Fruit fly (Drosophila melanogaster) whole organism, embryonic: ENCODE data around the gene sinu.

Experiments
- Antp ChIP-seq: fragments of 200-800 bp; sonication (Bioruptor generic); optimal IDR thresholded peaks from 3 replicates; lab custom pipeline; 2016; ENCODE audit warnings: missing biosample characterization, missing genetic modification characterization
- Blimp-1 ChIP-seq: fragments of 200-800 bp; sonication (Bioruptor generic); optimal IDR thresholded peaks from 3 replicates; lab custom pipeline; 2018; ENCODE audit warnings: missing biosample characterization, missing genetic modification characterization, mild to moderate bottlenecking, moderate library complexity, missing genetic modification reagents
- CG10274 ChIP-seq: fragments of 200-800 bp; sonication (Bioruptor generic); optimal IDR thresholded peaks from 3 replicates; lab custom pipeline; 2017; ENCODE audit warnings: missing biosample characterization, mild to moderate bottlenecking, missing genetic modification characterization
- CG10565 ChIP-seq: fragments of 200-800 bp; sonication (Bioruptor generic); optimal IDR thresholded peaks from 3 replicates; lab custom pipeline; 2016; ENCODE audit warnings: missing biosample characterization, mild to moderate bottlenecking, missing genetic modification characterization
- CG11723 ChIP-seq: fragments of 200-800 bp; sonication (Bioruptor generic); optimal IDR thresholded peaks from 2 replicates; lab custom pipeline; 2017; ENCODE audit warnings: missing biosample characterization, mild to moderate bottlenecking, missing genetic modification characterization
- CG12071 ChIP-seq: fragments of 200-800 bp; sonication (Bioruptor generic); optimal IDR thresholded peaks from 3 replicates; lab custom pipeline; 2018; ENCODE audit warnings: missing biosample characterization, mild to moderate bottlenecking, missing genetic modification characterization
- CG13775 ChIP-seq: fragments of 200-800 bp; sonication (Bioruptor generic); optimal IDR thresholded peaks from 3 replicates; lab custom pipeline; 2017; ENCODE audit warnings: missing biosample characterization, mild to moderate bottlenecking, missing genetic modification characterization
- CG14050 ChIP-seq: fragments of 200-800 bp; sonication (Bioruptor generic); IDR thresholded peaks from 3 replicates; pipeline ENCODE4 v1.3.6; 2022; ENCODE audit warnings: missing biosample characterization, missing genetic modification characterization
- CG14441 ChIP-seq: fragments of 200-800 bp; sonication (Bioruptor generic); IDR thresholded peaks from 2 replicates; pipeline ENCODE4 v1.3.6; 2022; ENCODE audit warnings: missing biosample characterization, missing genetic modification characterization
- CG1647 ChIP-seq: fragments of 200-800 bp; sonication (Bioruptor generic); optimal IDR thresholded peaks from 3 replicates; lab custom pipeline; 2016; ENCODE audit warnings: missing biosample characterization, missing genetic modification characterization
- CG2678 ChIP-seq: fragments of 200-800 bp; sonication (Bioruptor generic); optimal IDR thresholded peaks from 3 replicates; lab custom pipeline; 2019; ENCODE audit warnings: missing biosample characterization, mild to moderate bottlenecking, missing genetic modification characterization, moderate library complexity
- CG31388 ChIP-seq: fragments of 200-800 bp; sonication (Bioruptor generic); optimal IDR thresholded peaks from 2 replicates; lab custom pipeline; 2016; ENCODE audit warnings: missing biosample characterization, missing genetic modification characterization
- CG32772 ChIP-seq: fragments of 200-800 bp; sonication (Bioruptor generic); IDR thresholded peaks from 2 replicates; pipeline ENCODE4 v1.3.6; 2022; ENCODE audit warnings: missing biosample characterization, missing genetic modification characterization
- CG6654 ChIP-seq: fragments of 200-800 bp; sonication (Bioruptor generic); optimal IDR thresholded peaks from 2 replicates; lab custom pipeline; 2017; ENCODE audit warnings: missing biosample characterization, mild to moderate bottlenecking, missing genetic modification characterization
- CG6683 ChIP-seq: fragments of 200-800 bp; sonication (Bioruptor generic); optimal IDR thresholded peaks from 2 replicates; lab custom pipeline; 2017; ENCODE audit warnings: missing biosample characterization, mild to moderate bottlenecking, missing genetic modification characterization, missing genetic modification reagents
- CG6813 ChIP-seq: fragments of 200-800 bp; sonication (Bioruptor generic); optimal IDR thresholded peaks from 2 replicates; lab custom pipeline; 2017; ENCODE audit warnings: missing biosample characterization, missing genetic modification characterization, mild to moderate bottlenecking, moderate library complexity, missing genetic modification reagents
- CG8089 ChIP-seq: fragments of 200-800 bp; sonication (Bioruptor generic); optimal IDR thresholded peaks from 3 replicates; lab custom pipeline; 2016; ENCODE audit warnings: missing biosample characterization, missing genetic modification characterization
- CG9609 ChIP-seq: fragments of 200-800 bp; sonication (Bioruptor generic); optimal IDR thresholded peaks from 3 replicates; lab custom pipeline; 2016; ENCODE audit warnings: missing biosample characterization, missing genetic modification characterization
- ERR ChIP-seq: fragments of 200-800 bp; sonication (Bioruptor generic); optimal IDR thresholded peaks from 2 replicates; lab custom pipeline; 2016; ENCODE audit warnings: missing biosample characterization, missing genetic modification characterization
- H15 ChIP-seq: fragments of 200-800 bp; sonication (Bioruptor generic); IDR thresholded peaks from 3 replicates; pipeline ENCODE4 v1.3.6; 2022; ENCODE audit warnings: missing biosample characterization, missing genetic modification characterization
- HHEX ChIP-seq: fragments of 200-800 bp; sonication (Bioruptor generic); optimal IDR thresholded peaks from 3 replicates; lab custom pipeline; 2017; ENCODE audit warnings: missing biosample characterization, mild to moderate bottlenecking, missing genetic modification characterization, missing genetic modification reagents
- Hr39 ChIP-seq: fragments of >200 bp; optimal IDR thresholded peaks from 2 replicates; lab custom pipeline; 2017
- Hr51 ChIP-seq, 2 experiments: fragments of 200-800 bp; sonication (Bioruptor generic); optimal IDR thresholded peaks; 2 replicates in 1 of 2; 3 replicates in 1 of 2; lab custom pipeline; 2016 to 2018; ENCODE audit warnings: missing biosample characterization in 2 of 2, missing genetic modification characterization in 2 of 2, mild to moderate bottlenecking in 1 of 2, moderate library complexity in 1 of 2
- Lim3 ChIP-seq: fragments of 200-800 bp; sonication (Bioruptor generic); IDR thresholded peaks from 2 replicates; pipeline ENCODE4 v1.3.6; 2022; ENCODE audit warnings: missing biosample characterization, missing genetic modification characterization
- Meics ChIP-seq: fragments of 200-800 bp; sonication (Bioruptor generic); optimal IDR thresholded peaks from 2 replicates; lab custom pipeline; 2017; ENCODE audit warnings: missing biosample characterization, mild to moderate bottlenecking, missing genetic modification characterization
- Mes4 ChIP-seq: fragments of 200-800 bp; sonication (Bioruptor generic); optimal IDR thresholded peaks from 2 replicates; lab custom pipeline; 2016; ENCODE audit warnings: missing biosample characterization, missing genetic modification characterization
- Nf-YB ChIP-seq: fragments of 200-800 bp; sonication (Bioruptor generic); optimal IDR thresholded peaks from 3 replicates; lab custom pipeline; 2019; ENCODE audit warnings: missing biosample characterization, mild to moderate bottlenecking, missing genetic modification characterization, moderate library complexity
- Oaz ChIP-seq: fragments of 200-800 bp; sonication (Bioruptor generic); IDR thresholded peaks from 2 replicates; pipeline ENCODE4 v1.3.6; 2022; ENCODE audit warnings: missing biosample characterization, missing genetic modification characterization
- Sin3A ChIP-seq: fragments of >200 bp; optimal IDR thresholded peaks from 2 replicates; lab custom pipeline; 2018
- Sry-β ChIP-seq: fragments of 200-800 bp; sonication (Bioruptor generic); optimal IDR thresholded peaks from 2 replicates; lab custom pipeline; 2018; ENCODE audit warnings: missing biosample characterization, mild to moderate bottlenecking, missing genetic modification characterization, moderate library complexity
- Xrp1 ChIP-seq: fragments of 200-800 bp; sonication (Bioruptor generic); IDR thresholded peaks from 2 replicates; pipeline ENCODE4 v1.3.6; 2022; ENCODE audit warnings: missing biosample characterization, missing genetic modification characterization
- aop ChIP-seq: fragments of 200-800 bp; sonication (Bioruptor generic); IDR thresholded peaks from 2 replicates; pipeline ENCODE4 v1.3.6; 2022; ENCODE audit warnings: missing biosample characterization, missing genetic modification characterization
- az2 ChIP-seq: fragments of 200-800 bp; sonication (Bioruptor generic); optimal IDR thresholded peaks from 3 replicates; lab custom pipeline; 2016; ENCODE audit warnings: missing biosample characterization, missing genetic modification characterization
- bbx ChIP-seq: fragments of 200-800 bp; sonication (Bioruptor generic); IDR thresholded peaks from 2 replicates; pipeline ENCODE4 v1.3.6; 2022; ENCODE audit warnings: missing biosample characterization, missing genetic modification characterization; ENCODE audit not compliant: partially characterized antibody
- bcd ChIP-seq: fragments of 200-800 bp; sonication (Bioruptor generic); optimal IDR thresholded peaks from 2 replicates; lab custom pipeline; 2017; ENCODE audit warnings: missing biosample characterization, mild to moderate bottlenecking, missing genetic modification characterization
- cas ChIP-seq: fragments of 200-800 bp; sonication (Bioruptor generic); IDR thresholded peaks from 2 replicates; pipeline ENCODE4 v1.3.6; 2022; ENCODE audit warnings: missing biosample characterization, missing genetic modification characterization
- corto ChIP-seq: fragments of 200-800 bp; sonication (Bioruptor generic); optimal IDR thresholded peaks from 2 replicates; lab custom pipeline; 2016; ENCODE audit warnings: missing biosample characterization, mild to moderate bottlenecking, missing genetic modification characterization, moderate library complexity
- dimm ChIP-seq: fragments of 200-800 bp; sonication (Bioruptor generic); IDR thresholded peaks from 2 replicates; pipeline ENCODE4 v1.3.6; 2022; ENCODE audit warnings: missing biosample characterization, missing genetic modification characterization
- esg ChIP-seq: fragments of 200-800 bp; sonication (Bioruptor generic); conservative IDR thresholded peaks from 2 replicates; pipeline ENCODE4 v1.3.6; 2022; ENCODE audit warnings: missing biosample characterization, missing genetic modification characterization
- fd102C ChIP-seq: fragments of 200-800 bp; sonication (Bioruptor generic); optimal IDR thresholded peaks from 2 replicates; lab custom pipeline; 2018; ENCODE audit warnings: missing biosample characterization, mild to moderate bottlenecking, missing genetic modification characterization, moderate library complexity
- fd64A ChIP-seq: fragments of 200-800 bp; sonication (Bioruptor generic); optimal IDR thresholded peaks from 3 replicates; lab custom pipeline; 2018; ENCODE audit warnings: missing biosample characterization, mild to moderate bottlenecking, missing genetic modification characterization
- gce ChIP-seq: fragments of 200-800 bp; sonication (Bioruptor generic); IDR thresholded peaks from 3 replicates; pipeline ENCODE4 v1.3.6; 2022; ENCODE audit warnings: missing biosample characterization, missing genetic modification characterization
- ham ChIP-seq: fragments of 200-800 bp; sonication (Bioruptor generic); IDR thresholded peaks from 2 replicates; pipeline ENCODE4 v1.3.6; 2022; ENCODE audit warnings: missing biosample characterization, missing genetic modification characterization
- hbn ChIP-seq: fragments of 200-800 bp; sonication (Bioruptor generic); IDR thresholded peaks from 2 replicates; pipeline ENCODE4 v1.3.6; 2022; ENCODE audit warnings: missing biosample characterization, missing genetic modification characterization; ENCODE audit not compliant: partially characterized antibody
- hkb ChIP-seq, 2 experiments: fragments of 200-800 bp in 1 of 2; fragments of >200 bp in 1 of 2; sonication (Bioruptor generic) in 1 of 2; IDR thresholded peaks in 1 of 2; optimal IDR thresholded peaks in 1 of 2; 2 replicates each; pipeline versions ENCODE4 v1.3.6 to Lab custom; 2017 to 2022; ENCODE audit warnings: missing biosample characterization in 1 of 2, missing genetic modification characterization in 1 of 2
- kay ChIP-seq: fragments of 200-800 bp; sonication (Bioruptor generic); optimal IDR thresholded peaks from 2 replicates; lab custom pipeline; 2016; ENCODE audit warnings: missing biosample characterization, missing genetic modification characterization
- mirr ChIP-seq: fragments of 200-800 bp; sonication (Bioruptor generic); optimal IDR thresholded peaks from 3 replicates; lab custom pipeline; 2018; ENCODE audit warnings: missing biosample characterization, mild to moderate bottlenecking, missing genetic modification characterization
- nau ChIP-seq: fragments of 200-800 bp; sonication (Bioruptor generic); optimal IDR thresholded peaks from 3 replicates; lab custom pipeline; 2017; ENCODE audit warnings: missing biosample characterization, mild to moderate bottlenecking, missing genetic modification characterization, missing genetic modification reagents
- tup ChIP-seq: fragments of 200-800 bp; sonication (Bioruptor generic); optimal IDR thresholded peaks from 2 replicates; lab custom pipeline; 2016; ENCODE audit warnings: missing biosample characterization, mild to moderate bottlenecking, missing genetic modification characterization, moderate library complexity
- usp ChIP-seq: fragments of >200 bp; optimal IDR thresholded peaks from 2 replicates; lab custom pipeline; 2017; ENCODE audit warnings: missing biosample characterization, missing genetic modification characterization
- wdn ChIP-seq: fragments of 200-800 bp; sonication (Bioruptor generic); IDR thresholded peaks from 2 replicates; pipeline ENCODE4 v1.3.6; 2022; ENCODE audit warnings: missing biosample characterization, missing genetic modification characterization

The sinu gene

DNA sequence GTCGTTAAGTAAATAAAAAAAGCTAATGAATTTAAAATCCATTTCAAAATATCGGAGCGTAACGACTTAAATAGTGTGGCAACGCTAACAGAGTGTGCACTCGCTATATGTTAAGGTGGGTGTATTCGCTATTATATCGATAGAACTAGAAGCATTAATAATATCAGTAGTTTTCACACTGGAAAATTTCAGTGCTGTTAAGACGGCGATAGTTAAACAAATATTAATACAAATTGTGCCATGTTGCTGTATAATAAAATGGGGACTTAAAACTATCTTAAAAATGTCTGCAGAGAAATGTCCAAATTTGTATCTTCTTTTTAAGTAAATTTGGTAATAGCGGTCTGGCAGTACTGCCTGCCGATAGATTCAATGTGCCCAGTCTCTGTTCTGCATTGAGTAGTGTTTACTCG lies 21.9 kb upstream of the sinu start (continued):
- TF ChIP-seq ERR (GFP tag; lab: Kevin White, UChicago) = peak; percentile 82
- peak; percentile 89 for TF ChIP-seq CG9609 (GFP tag; lab: Kevin White, UChicago)
- peak; percentile 64 for TF ChIP-seq CG8089 (GFP tag; lab: Kevin White, UChicago)
- TF ChIP-seq Sin3A (lab: Kevin White, UChicago) = peak; percentile 90
- TF ChIP-seq Mes4 (GFP tag; lab: Kevin White, UChicago) = peak; percentile 55
- TF ChIP-seq Nf-YB (GFP tag; lab: Kevin White, UChicago) = peak; percentile 46
- peak in 1 of 2 experiments; percentile 83 for TF ChIP-seq Hr51 (GFP tag; optimal IDR thresholded peaks at IDR 0.05; lab: Kevin White, UChicago)
- peak; percentile 89 for TF ChIP-seq Xrp1 (GFP tag; lab: Robert Waterston, UW)
- no peak for TF ChIP-seq fd102C (GFP tag; lab: Kevin White, UChicago)
- TF ChIP-seq Sry-β (GFP tag; lab: Kevin White, UChicago) = no peak
- TF ChIP-seq CG11723 (GFP tag; lab: Kevin White, UChicago) = no peak
- TF ChIP-seq mirr (GFP tag; lab: Kevin White, UChicago) = no peak
- TF ChIP-seq bcd (GFP tag; lab: Kevin White, UChicago) = peak; percentile 82
- no peak for TF ChIP-seq hkb (optimal IDR thresholded peaks at IDR 0.05; lab: Kevin White, UChicago)
- TF ChIP-seq hkb (GFP tag; IDR thresholded peaks at IDR 0.05; lab: Robert Waterston, UW) = peak; percentile 76
- TF ChIP-seq CG14050 (GFP tag; lab: Robert Waterston, UW) = peak; percentile 71
- no peak for TF ChIP-seq CG6683 (GFP tag; lab: Kevin White, UChicago)
- TF ChIP-seq tup = peak; percentile 44
- peak; percentile 85 for TF ChIP-seq CG1647 (GFP tag; lab: Kevin White, UChicago)
- peak; percentile 67 for TF ChIP-seq hbn (GFP tag; lab: Robert Waterston, UW)
- TF ChIP-seq kay = peak; percentile 68
- TF ChIP-seq Lim3 (GFP tag; lab: Robert Waterston, UW) = peak; percentile 74
- peak; percentile 81 for TF ChIP-seq dimm (GFP tag; lab: Robert Waterston, UW)
- TF ChIP-seq CG14441 (GFP tag; lab: Robert Waterston, UW) = peak; percentile 97
- TF ChIP-seq cas (GFP tag; lab: Robert Waterston, UW) = peak; percentile 90
- no peak for TF ChIP-seq nau
- peak; percentile 69 for TF ChIP-seq ham (GFP tag; lab: Robert Waterston, UW)
- TF ChIP-seq Meics (GFP tag; lab: Kevin White, UChicago) = peak; percentile 79
- peak; percentile 25 for TF ChIP-seq fd64A (GFP tag; lab: Kevin White, UChicago)
- TF ChIP-seq Antp (GFP tag; lab: Kevin White, UChicago) = peak; percentile 85
- TF ChIP-seq wdn (GFP tag; lab: Robert Waterston, UW) = peak; percentile 85
- peak; percentile 64 for TF ChIP-seq bbx (GFP tag; lab: Robert Waterston, UW)
- peak; percentile 91 for TF ChIP-seq CG13775
- peak; percentile 85 for TF ChIP-seq Oaz (GFP tag; lab: Robert Waterston, UW)
- TF ChIP-seq Blimp-1 (GFP tag; lab: Kevin White, UChicago) = no peak
- no peak for TF ChIP-seq Hr39 (lab: Kevin White, UChicago)
- TF ChIP-seq HHEX (GFP tag; lab: Kevin White, UChicago) = peak; percentile 69
- TF ChIP-seq CG10565 (GFP tag; lab: Kevin White, UChicago) = peak; percentile 36
- no peak for TF ChIP-seq CG12071 (GFP tag; lab: Kevin White, UChicago)
- no peak for TF ChIP-seq corto (GFP tag; lab: Kevin White, UChicago)
- TF ChIP-seq CG2678 (tag; lab: Kevin White, UChicago) = no peak
- peak; percentile 86 for TF ChIP-seq aop (GFP tag; lab: Robert Waterston, UW)
- peak; percentile 77 for TF ChIP-seq az2
- no peak for TF ChIP-seq usp (GFP tag; lab: Kevin White, UChicago)
- TF ChIP-seq H15 (GFP tag; lab: Robert Waterston, UW) = peak; percentile 88
- TF ChIP-seq CG31388 = peak; percentile 80
- TF ChIP-seq CG6813 (GFP tag; lab: Kevin White, UChicago) = no peak
- TF ChIP-seq CG10274 (GFP tag; lab: Kevin White, UChicago) = no peak
- TF ChIP-seq esg (GFP tag; lab: Robert Waterston, UW) = peak; percentile 92
- TF ChIP-seq gce (GFP tag; lab: Robert Waterston, UW) = peak; percentile 78; the same call in 2 of the 3 replicates
- TF ChIP-seq CG32772 (GFP tag; lab: Robert Waterston, UW) = peak; percentile 93
- TF ChIP-seq CG6654 = peak; percentile 50
